Worm (Caenorhabditis elegans): Measurements from ENCODE around the gene ugt-23.

ugt-23 gene

DNA sequence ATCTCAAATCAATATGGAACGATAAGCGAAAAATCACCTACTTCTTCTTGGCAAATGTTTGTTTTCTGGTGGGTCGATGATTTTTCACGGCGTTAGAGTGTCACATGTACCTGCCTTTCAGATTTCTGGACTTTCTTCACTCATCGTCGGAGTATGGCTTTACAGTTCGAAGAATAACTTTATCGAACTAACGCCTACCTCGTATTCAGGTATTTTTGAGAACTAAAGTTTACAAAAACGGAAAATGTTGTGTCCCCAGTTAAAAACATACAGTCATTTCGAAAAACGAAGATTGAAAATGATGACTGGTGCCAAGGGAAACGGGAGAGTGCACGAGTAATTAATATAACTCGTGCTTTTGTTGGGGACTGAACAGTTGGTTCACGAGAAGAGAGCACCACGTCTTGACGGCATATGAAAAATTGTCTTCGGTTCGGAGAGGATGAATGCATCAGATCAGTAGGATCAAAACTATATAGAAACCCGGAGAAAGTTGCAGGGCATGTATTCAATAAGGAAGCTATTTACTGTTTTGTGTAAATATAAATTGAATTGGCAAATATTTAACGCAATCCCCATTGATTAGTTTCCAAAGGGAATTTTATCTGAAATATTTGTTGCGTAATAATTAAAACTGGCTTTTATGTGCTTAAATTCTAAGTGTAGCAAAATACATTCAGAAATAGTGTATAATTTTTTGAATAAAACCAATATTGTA lies 8.5 kb upstream of the ugt-23 start:
- TF ChIP-seq dao-5 (tag; optimal IDR thresholded peaks at IDR 0.05) = no peak
- TF ChIP-seq him-1 (tag; optimal IDR thresholded peaks at IDR 0.05) = no peak
- TF ChIP-seq W03F9.2 (tag; optimal IDR thresholded peaks at IDR 0.05) = no peak

DNA sequence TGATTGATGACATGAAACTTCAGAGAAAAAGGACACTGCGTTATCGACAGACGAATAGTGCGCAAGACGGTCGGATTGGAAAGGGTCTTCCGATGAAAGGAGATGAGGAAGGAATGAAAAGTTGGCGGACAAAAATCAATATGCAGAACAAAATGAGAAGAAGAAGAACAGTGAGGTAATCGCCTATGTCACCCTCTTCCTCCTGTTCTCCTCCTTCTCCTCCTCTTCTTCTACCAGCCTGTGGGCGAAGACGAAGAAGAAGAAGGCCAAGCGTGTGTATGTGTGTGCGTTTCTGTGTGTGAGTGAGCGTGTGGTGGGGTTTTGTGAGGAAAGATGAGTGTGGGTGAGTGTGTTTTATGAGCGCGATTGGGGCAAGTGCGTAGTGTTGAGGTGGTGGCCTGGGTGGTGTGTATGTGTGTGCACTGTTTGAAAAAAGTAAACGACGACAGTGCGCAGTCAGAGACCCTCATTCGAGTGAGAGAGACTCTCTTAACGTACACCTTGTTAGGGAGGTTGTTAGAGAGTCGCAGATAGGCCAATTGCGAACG lies 7.3 kb upstream of the ugt-23 start, which contains the start of gene tsp-21:
tsp-21 (plus strand) TSS at position 146 of the 548 bp plus-strand sequence.
- TF ChIP-seq dao-5 (tag; optimal IDR thresholded peaks at IDR 0.05) (no peak), him-1 (tag; optimal IDR thresholded peaks at IDR 0.05) (no peak), W03F9.2 (tag; optimal IDR thresholded peaks at IDR 0.05) (peak; percentile 66)

DNA sequence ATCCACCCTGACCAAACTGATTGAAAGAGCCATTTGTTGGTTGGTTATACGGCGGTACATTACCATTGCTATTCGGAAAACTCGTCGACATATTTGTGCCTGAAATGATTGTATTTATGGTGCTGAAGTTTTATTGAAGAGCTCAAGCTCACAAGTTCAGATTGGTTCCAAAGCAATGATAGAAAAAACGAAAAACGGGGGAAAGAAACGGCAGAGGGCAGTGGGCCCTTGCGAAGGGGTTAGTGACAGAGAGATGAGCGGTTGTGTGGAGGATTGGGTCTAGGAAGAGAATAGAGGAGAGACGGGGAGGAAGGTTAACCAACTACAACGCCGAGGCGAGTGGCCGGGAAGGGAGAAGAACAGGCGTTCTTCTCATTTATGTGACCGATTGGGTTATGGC lies 6.4 kb upstream of the ugt-23 start, which contains the start of gene nra-3:
nra-3 (minus strand) TSS at position 101 of the 400 bp plus-strand sequence.
- TF ChIP-seq dao-5 (tag; optimal IDR thresholded peaks at IDR 0.05) (no peak), him-1 (tag; optimal IDR thresholded peaks at IDR 0.05) (no peak), W03F9.2 (tag; optimal IDR thresholded peaks at IDR 0.05) (no peak)

DNA sequence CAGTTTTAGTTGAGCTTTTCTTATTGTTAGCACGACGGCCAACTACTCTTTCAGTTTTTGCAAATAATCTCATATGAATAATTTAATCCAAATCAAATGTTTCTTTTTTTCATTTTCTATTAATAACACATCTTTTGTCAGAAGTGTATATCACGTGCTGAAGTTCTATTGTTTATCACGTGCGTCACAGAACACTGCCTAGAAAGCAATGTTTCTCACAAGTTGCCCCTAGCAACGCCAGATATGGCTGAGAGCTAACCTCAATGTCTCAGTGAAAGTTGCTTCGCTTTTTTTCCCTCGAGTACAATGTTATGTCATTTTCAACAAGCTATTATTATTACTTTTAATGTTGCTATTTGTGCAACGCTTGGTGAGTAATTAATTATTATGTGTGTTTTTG lies 3.0 kb upstream of the ugt-23 start:
- TF ChIP-seq him-1 (tag; optimal IDR thresholded peaks at IDR 0.05) = no peak
- TF ChIP-seq W03F9.2 (tag; optimal IDR thresholded peaks at IDR 0.05) = no peak
- TF ChIP-seq dao-5 (tag; optimal IDR thresholded peaks at IDR 0.05) = no peak

DNA sequence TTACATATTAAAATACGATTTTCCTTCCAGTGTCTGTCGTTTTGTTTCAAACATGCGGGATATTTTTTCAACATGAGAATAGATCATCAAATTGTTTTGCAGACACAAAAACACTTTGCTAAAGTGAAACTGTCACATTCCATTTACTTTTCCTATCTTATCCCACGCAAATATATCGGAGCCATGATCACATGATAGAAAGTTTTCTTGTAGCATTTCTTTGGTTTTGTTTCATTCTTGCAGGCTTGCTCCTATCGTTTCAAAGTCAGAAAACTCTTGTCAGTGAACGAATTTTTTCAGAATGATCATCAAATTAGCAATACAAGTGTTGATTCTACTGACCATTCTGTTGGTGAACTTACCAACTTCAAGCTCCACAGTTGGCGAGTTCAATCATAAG lies 3.7 kb downstream of the ugt-23 start, which contains the start of gene C17G1.2:
C17G1.2 (plus strand) TSS at position 301 of the 400 bp plus-strand sequence.
- no peak for TF ChIP-seq W03F9.2 (tag; optimal IDR thresholded peaks at IDR 0.05)

DNA sequence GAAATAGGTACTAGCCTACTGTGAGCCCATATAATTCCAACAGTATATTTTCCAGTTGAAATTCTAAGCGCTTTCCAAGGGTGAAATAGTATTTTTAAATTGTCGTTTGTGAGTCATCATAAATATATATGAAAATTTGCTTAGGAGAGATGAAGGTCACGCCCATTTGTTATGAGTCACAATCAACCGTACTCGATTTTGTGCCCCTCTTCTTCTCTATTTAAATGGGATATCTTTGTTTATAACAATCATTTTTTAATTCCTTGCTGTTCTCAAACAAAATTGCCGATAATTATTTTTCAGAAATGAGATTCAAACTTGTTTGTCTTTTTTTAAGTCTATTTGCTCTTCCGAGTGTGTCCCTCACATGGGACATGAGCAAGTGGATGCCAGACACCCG lies 6.0 kb downstream of the ugt-23 start, which contains the start of gene folr-1:
folr-1 (plus strand) TSS at position 301 of the 400 bp plus-strand sequence.
- TF ChIP-seq dao-5 (tag; optimal IDR thresholded peaks at IDR 0.05) (no peak), W03F9.2 (tag; optimal IDR thresholded peaks at IDR 0.05) (no peak)

DNA sequence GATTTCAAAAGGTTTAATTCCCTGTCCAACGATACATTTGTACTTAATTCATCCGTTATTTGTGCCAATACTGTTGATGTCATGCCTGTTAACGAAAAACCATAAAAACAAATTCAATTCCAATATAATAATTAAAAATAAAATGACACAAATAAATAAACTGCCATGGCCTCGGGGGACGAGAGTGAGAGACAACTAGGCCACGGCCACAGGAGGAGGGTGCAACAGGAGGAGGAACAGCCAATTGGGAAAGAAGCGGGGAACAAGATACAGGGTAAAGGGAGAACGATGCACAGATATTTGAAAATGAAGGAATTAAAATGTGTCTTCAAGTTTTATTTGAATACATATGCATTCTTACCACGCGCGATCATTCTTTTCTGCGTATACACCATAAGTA lies 7.6 kb downstream of the ugt-23 start, which contains the start of gene F21G4.6:
F21G4.6 (minus strand) TSS at position 87 of the 400 bp plus-strand sequence.
- no peak for TF ChIP-seq dao-5 (tag; optimal IDR thresholded peaks at IDR 0.05)
- no peak for TF ChIP-seq him-1 (tag; optimal IDR thresholded peaks at IDR 0.05)
- no peak for TF ChIP-seq W03F9.2 (tag; optimal IDR thresholded peaks at IDR 0.05)

DNA sequence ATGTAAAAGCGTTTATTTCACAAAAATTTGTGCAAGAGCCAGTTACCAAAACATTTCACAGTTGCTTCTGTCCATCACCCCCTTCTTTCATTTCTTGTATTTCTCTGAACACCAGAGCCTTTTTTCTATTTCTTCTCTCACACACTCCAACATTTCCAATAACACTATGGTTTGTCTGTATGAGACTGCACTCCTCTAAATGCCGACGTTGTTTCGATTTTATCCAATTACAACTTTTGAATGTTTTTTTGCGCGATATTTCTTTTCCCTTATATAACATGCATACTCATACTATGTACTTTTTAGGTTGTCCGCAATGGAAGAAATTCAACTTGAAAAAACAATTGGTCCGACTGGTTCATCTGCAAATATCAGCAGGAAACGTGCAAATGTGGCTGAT lies 19.1 kb downstream of the ugt-23 start, which contains the start of gene F21G4.5:
F21G4.5 (plus strand) TSS at position 301 of the 400 bp plus-strand sequence.
- TF ChIP-seq W03F9.2 (tag; optimal IDR thresholded peaks at IDR 0.05) (no peak), him-1 (tag; optimal IDR thresholded peaks at IDR 0.05) (no peak), dao-5 (tag; optimal IDR thresholded peaks at IDR 0.05) (no peak)

DNA sequence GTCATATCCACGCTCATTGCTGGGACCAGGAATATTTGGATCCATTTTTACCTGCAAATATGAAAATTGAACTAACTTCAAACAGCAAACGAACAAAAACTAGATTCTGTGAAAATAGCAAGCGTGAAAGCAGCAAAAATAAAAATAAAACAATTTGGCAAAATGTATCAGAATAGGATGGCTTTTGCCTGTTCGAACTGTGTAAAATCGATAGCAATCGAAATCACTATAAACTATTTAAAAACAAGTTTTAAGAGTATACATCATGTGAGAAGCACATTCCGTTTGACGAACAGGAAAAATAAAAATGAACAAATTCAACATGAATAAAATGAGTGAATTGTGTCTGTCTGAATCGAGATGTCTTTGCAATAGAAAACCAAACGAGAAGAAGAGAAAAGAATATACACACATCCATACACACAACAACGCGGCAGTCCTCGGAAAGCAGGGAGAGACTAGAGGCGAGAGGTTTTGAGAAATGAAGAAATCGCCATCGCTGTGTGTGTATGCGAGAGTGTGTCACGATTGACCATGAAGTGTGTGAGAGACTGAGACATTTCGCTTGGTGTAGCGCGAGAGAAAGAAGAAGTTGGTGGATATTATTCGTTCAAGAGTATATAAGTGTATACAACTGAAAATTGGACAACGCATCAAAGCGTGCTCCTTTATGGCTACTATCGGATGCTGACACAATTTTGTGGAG lies 25.4 kb downstream of the ugt-23 start, which contains the start of gene phf-34:
phf-34 (minus strand) TSS at position 51 of the 706 bp plus-strand sequence.
- peak; percentile 42 for TF ChIP-seq W03F9.2 (tag; optimal IDR thresholded peaks at IDR 0.05)
- TF ChIP-seq dao-5 (tag; optimal IDR thresholded peaks at IDR 0.05) = no peak
- TF ChIP-seq him-1 (tag; optimal IDR thresholded peaks at IDR 0.05) = no peak

DNA sequence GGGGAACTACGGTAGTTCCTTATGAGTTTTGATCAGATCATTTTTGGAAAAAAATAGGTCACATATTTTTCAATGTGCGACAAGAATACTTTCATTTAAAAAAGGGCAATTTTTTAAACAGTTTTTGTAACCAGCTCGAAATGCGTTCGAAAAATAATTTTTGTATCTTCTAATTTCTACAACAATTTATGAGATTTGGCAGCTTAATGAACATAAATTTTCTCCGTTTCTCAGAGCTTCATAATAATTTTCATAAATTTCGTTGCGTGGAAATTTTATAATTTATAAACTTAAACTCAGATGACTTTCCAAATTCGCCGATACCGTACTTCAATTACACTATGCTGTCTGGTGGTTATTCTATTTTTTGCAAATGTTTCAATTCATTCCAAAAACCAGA lies 30.1 kb downstream of the ugt-23 start, which contains the start of gene F21G4.3:
F21G4.3 (plus strand) TSS at position 301 of the 400 bp plus-strand sequence.
- TF ChIP-seq W03F9.2 (tag; optimal IDR thresholded peaks at IDR 0.05) (no peak), him-1 (tag; optimal IDR thresholded peaks at IDR 0.05) (no peak), dao-5 (tag; optimal IDR thresholded peaks at IDR 0.05) (no peak)

DNA sequence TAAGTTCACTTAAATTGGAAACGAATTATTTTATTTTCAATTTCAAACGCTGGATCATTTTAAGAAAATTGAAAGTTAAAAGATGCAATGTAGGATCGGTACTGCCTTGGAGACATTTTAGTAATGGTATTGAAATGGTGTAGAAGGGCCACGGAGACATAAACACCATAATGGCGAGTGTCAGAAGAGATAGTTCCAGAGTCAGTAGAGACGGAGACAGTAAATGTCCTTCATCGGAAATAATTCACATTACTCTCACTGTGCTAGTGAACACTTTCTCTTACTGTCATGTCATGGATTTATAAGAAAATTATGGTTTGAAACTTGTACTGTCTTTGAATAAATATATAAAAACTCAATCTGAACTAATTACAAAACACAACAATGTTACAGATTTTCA lies 31.9 kb downstream of the ugt-23 start:
- TF ChIP-seq W03F9.2 (tag; optimal IDR thresholded peaks at IDR 0.05) (no peak), dao-5 (tag; optimal IDR thresholded peaks at IDR 0.05) (no peak), him-1 (tag; optimal IDR thresholded peaks at IDR 0.05) (no peak)

DNA sequence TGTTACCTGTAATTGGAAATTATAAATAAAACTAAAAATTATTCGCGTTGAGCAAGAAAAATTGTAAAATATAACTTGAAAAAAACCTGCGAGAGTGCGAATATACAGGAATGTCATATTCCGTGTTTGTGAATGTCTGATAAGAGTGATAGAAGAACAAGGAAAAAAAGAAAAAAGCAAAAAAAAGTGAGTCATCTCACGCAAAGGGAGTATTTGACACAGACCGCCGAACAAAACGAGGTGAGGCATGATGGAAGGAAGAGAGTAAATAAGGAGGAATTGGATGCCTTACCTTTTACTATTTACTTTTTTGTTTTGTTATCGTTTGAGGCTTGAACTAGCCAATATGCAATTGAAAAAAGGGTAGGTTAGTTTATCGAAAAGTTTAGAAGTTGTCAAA lies 32.6 kb downstream of the ugt-23 start, which contains the start of gene F21G4.1:
F21G4.1 (minus strand) TSS at position 6 of the 400 bp plus-strand sequence.
- no peak for TF ChIP-seq W03F9.2 (tag; optimal IDR thresholded peaks at IDR 0.05)
- TF ChIP-seq him-1 (tag; optimal IDR thresholded peaks at IDR 0.05) = no peak
- TF ChIP-seq dao-5 (tag; optimal IDR thresholded peaks at IDR 0.05) = no peak

DNA sequence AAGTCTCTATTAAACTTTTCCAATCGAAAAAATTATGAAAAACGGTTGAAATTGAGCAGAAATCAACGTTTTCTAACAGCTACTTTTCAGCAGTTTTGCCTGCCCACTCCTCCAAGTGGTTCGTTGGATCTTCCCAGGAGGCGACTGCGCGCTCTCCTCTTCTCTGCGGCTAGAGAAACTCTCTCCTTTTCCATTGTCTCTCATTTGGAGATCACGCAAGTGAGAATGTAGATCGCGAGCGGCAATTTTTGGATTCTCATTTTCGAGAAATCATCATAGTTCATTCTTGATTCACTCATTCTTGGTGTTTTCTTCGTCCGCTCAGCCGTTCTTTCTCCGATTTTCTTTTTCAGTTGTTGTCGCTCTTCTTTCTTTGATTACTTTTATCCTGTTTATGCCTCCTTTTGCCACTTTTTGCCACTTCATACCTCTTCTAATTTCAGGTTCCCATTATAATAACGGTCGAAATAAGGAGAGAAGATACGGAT lies 41.1 kb downstream of the ugt-23 start, which contains the start of gene mrp-4:
mrp-4 (plus strand) TSS at position 438 of the 488 bp plus-strand sequence.
- TF ChIP-seq W03F9.2 (tag; optimal IDR thresholded peaks at IDR 0.05) (no peak), dao-5 (tag; optimal IDR thresholded peaks at IDR 0.05) (no peak), him-1 (tag; optimal IDR thresholded peaks at IDR 0.05) (no peak)
